Worm (Caenorhabditis elegans) whole organism, midembryonic: Measurements from ENCODE around the gene clh-4.

Experiments used
- flt-1 ChIP-seq: fragments of 200-800 bp; sonication (Bioruptor generic); IDR thresholded peaks from 2 replicates; pipeline ENCODE4 v1.3.6; 2022; ENCODE audit warnings: missing genetic modification characterization, missing compliant biosample characterization
- tab-1 ChIP-seq: fragments of 200-800 bp; sonication (Bioruptor generic); IDR thresholded peaks from 2 replicates; pipeline ENCODE4 v1.3.6; 2022; ENCODE audit warnings: missing genetic modification characterization, missing compliant biosample characterization
- ztf-23 ChIP-seq: fragments of 200-800 bp; sonication (Bioruptor generic); IDR thresholded peaks from 2 replicates; pipeline ENCODE4 v1.3.6; 2022; ENCODE audit warnings: missing genetic modification reagents, missing genetic modification characterization, missing compliant biosample characterization

- TF ChIP-seq flt-1 (GFP tag; lab: Robert Waterston, UW) (no peak), tab-1 (no peak), ztf-23 (GFP tag; lab: Robert Waterston, UW) (no peak)
Observed at ce11 chrX:4072501-4072900, 27.9 kb downstream of the clh-4 start.
